Worm (Caenorhabditis elegans) whole organism, L3 larva: ENCODE results near the gene T22B7.4.

Source experiments
- nhr-23 ChIP-seq: fragments of 150-350 bp; optimal IDR thresholded peaks from 2 replicates; lab custom pipeline; 2014; ENCODE audit warnings: missing biosample characterization, missing genetic modification reagents, missing genetic modification characterization
- unc-39 ChIP-seq: sonication (generic microtip); optimal IDR thresholded peaks from 4 replicates; lab custom pipeline; 2017; ENCODE audit warnings: missing biosample characterization, missing genetic modification characterization

DNA sequence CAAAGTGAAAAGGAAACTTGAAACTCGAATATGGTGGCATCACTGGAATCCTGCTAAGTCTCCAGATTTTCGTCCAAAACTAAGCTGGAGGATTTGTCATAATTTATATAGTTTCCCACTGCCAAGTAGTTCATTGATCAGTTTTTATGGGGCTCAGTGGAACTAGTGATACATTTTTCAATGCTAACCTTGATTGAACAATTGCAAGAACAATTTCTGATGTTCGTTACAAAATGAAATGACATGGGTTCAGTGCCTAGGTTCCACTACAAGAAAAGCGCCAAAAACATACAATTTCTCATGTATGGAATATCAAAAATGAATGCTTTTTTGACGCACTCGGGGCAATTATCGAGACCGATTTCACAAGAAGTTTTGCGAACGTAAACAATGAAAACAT is 19.4 kb downstream of the T22B7.4 start:
- TF ChIP-seq unc-39 (tag; lab: Kevin White, UChicago) (no peak), nhr-23 (tag; lab: Kevin White, UChicago) (no peak)
